Worm (Caenorhabditis elegans) whole organism, L4 larva: ENCODE measurements around the gene C47A4.1.

Experiments
- D1046.2 ChIP-seq: fragments of 200-800 bp; sonication (Bioruptor generic); IDR thresholded peaks from 2 replicates; pipeline ENCODE4 v1.3.6; 2022; ENCODE audit warnings: missing genetic modification characterization, missing compliant biosample characterization
- T20F7.1 ChIP-seq: fragments of 200-800 bp; sonication (Bioruptor generic); optimal IDR thresholded peaks from 2 replicates; lab custom pipeline; 2018; ENCODE audit warnings: mild to moderate bottlenecking, missing genetic modification characterization, missing compliant biosample characterization
- aha-1 ChIP-seq: fragments of 150-350 bp; peaks from one replicate; lab custom pipeline; 2014; ENCODE audit warnings: missing biosample characterization, missing genetic modification characterization
- ceh-20 ChIP-seq: fragments of 200-800 bp; sonication (Bioruptor generic); IDR thresholded peaks from 2 replicates; pipeline ENCODE4 v1.3.6; 2022; ENCODE audit warnings: missing genetic modification reagents, missing genetic modification characterization, missing compliant biosample characterization
- ctbp-1 ChIP-seq: fragments of 200-800 bp; sonication (Bioruptor generic); IDR thresholded peaks from 2 replicates; pipeline ENCODE4 v1.3.6; 2022; ENCODE audit warnings: missing genetic modification reagents, missing genetic modification characterization, missing compliant biosample characterization
- daf-16 ChIP-seq, 3 experiments: sonication (generic microtip); optimal IDR thresholded peaks; 2 replicates each; lab custom pipeline; 2016 to 2017; ENCODE audit warnings: missing genetic modification characterization in 3 of 3, missing genetic modification reagents in 3 of 3, mild to moderate bottlenecking in 2 of 3, missing compliant biosample characterization in 2 of 3, missing biosample characterization in 1 of 3, moderate library complexity in 1 of 3
- daf-8 ChIP-seq: fragments of 200-800 bp; sonication (Bioruptor generic); IDR thresholded peaks from 2 replicates; pipeline ENCODE4 v1.3.6; 2022; ENCODE audit warnings: missing genetic modification characterization, missing compliant biosample characterization
- dmd-8 ChIP-seq: fragments of 200-800 bp; sonication (Bioruptor generic); IDR thresholded peaks from 2 replicates; pipeline ENCODE4 v1.3.6; 2022; ENCODE audit warnings: missing genetic modification characterization, missing compliant biosample characterization
- dmd-9 ChIP-seq: fragments of 200-800 bp; sonication (Bioruptor generic); IDR thresholded peaks from 2 replicates; pipeline ENCODE4 v1.3.6; 2022; ENCODE audit warnings: missing genetic modification reagents, missing genetic modification characterization, missing compliant biosample characterization
- dpl-1 ChIP-seq: fragments of 150-350 bp; optimal IDR thresholded peaks from 2 replicates; lab custom pipeline; 2014; ENCODE audit warnings: missing biosample characterization, missing genetic modification reagents, missing genetic modification characterization
- fos-1 ChIP-seq: fragments of 150-350 bp; optimal IDR thresholded peaks from 2 replicates; lab custom pipeline; 2014; ENCODE audit warnings: missing biosample characterization, missing genetic modification characterization
- gei-8 ChIP-seq: fragments of 200-800 bp; sonication (Bioruptor generic); optimal IDR thresholded peaks from 2 replicates; lab custom pipeline; 2018; ENCODE audit warnings: mild to moderate bottlenecking, missing genetic modification characterization, missing compliant biosample characterization
- hlh-11 ChIP-seq: fragments of 200-800 bp; sonication (Bioruptor generic); optimal IDR thresholded peaks from 2 replicates; lab custom pipeline; 2018; ENCODE audit warnings: mild to moderate bottlenecking, missing genetic modification characterization, missing compliant biosample characterization
- lin-1 ChIP-seq: fragments of 200-800 bp; sonication (Bioruptor generic); IDR thresholded peaks from 2 replicates; pipeline ENCODE4 v1.3.6; 2022; ENCODE audit warnings: missing genetic modification reagents, missing genetic modification characterization, missing compliant biosample characterization
- lin-15B ChIP-seq: fragments of 150-350 bp; sonication (generic microtip); optimal IDR thresholded peaks from 3 replicates; lab custom pipeline; 2014; ENCODE audit warnings: missing biosample characterization, missing genetic modification characterization
- lin-38 ChIP-seq: fragments of 200-800 bp; sonication (Bioruptor generic); IDR thresholded peaks from 2 replicates; pipeline ENCODE4 v1.3.6; 2022; ENCODE audit warnings: missing genetic modification reagents, missing genetic modification characterization, missing compliant biosample characterization
- lin-39 ChIP-seq: fragments of 150-350 bp; optimal IDR thresholded peaks from 2 replicates; lab custom pipeline; 2014; ENCODE audit warnings: missing biosample characterization, missing genetic modification reagents, missing genetic modification characterization
- lir-3 ChIP-seq: sonication (generic microtip); optimal IDR thresholded peaks from 2 replicates; lab custom pipeline; 2016; ENCODE audit warnings: mild to moderate bottlenecking, missing genetic modification characterization, missing compliant biosample characterization
- lsy-2 ChIP-seq, 2 experiments: fragments of 150-350 bp in 1 of 2; sonication (generic microtip) in 1 of 2; optimal IDR thresholded peaks; 2 replicates each; lab custom pipeline; 2014 to 2017; ENCODE audit warnings: missing biosample characterization in 2 of 2, missing genetic modification characterization in 2 of 2
- madf-9 ChIP-seq: fragments of 200-800 bp; sonication (Bioruptor generic); conservative IDR thresholded peaks from 2 replicates; pipeline ENCODE4 v1.3.6; 2022; ENCODE audit warnings: missing genetic modification reagents, missing genetic modification characterization, missing compliant biosample characterization
- mep-1 ChIP-seq: fragments of 150-350 bp; sonication (generic microtip); optimal IDR thresholded peaks from 3 replicates; lab custom pipeline; 2014; ENCODE audit warnings: missing biosample characterization, missing genetic modification characterization
- mes-2 ChIP-seq: sonication (generic microtip); optimal IDR thresholded peaks from 2 replicates; lab custom pipeline; 2016; ENCODE audit warnings: missing genotype, mild to moderate bottlenecking, missing genetic modification characterization, missing compliant biosample characterization; ENCODE audit not compliant: poor library complexity, severe bottlenecking
- mxl-2 ChIP-seq: fragments of 200-800 bp; sonication (Bioruptor generic); conservative IDR thresholded peaks from 2 replicates; pipeline ENCODE4 v1.3.6; 2022; ENCODE audit warnings: missing genetic modification reagents, missing genetic modification characterization, missing compliant biosample characterization
- nhr-102 ChIP-seq: sonication (generic microtip); optimal IDR thresholded peaks from 2 replicates; lab custom pipeline; 2016; ENCODE audit warnings: mild to moderate bottlenecking, missing genetic modification characterization, moderate library complexity, missing compliant biosample characterization
- nhr-11 ChIP-seq: fragments of 150-350 bp; optimal IDR thresholded peaks from 2 replicates; lab custom pipeline; 2014; ENCODE audit warnings: missing biosample characterization, missing genetic modification characterization
- nhr-25 ChIP-seq: sonication (generic microtip); optimal IDR thresholded peaks from 2 replicates; lab custom pipeline; 2017; ENCODE audit warnings: missing genetic modification characterization, mild to moderate bottlenecking, missing compliant biosample characterization, antibody characterized with exemption, moderate library complexity, borderline replicate concordance; ENCODE audit not compliant: insufficient read depth
- nhr-77 ChIP-seq: fragments of 150-350 bp; optimal IDR thresholded peaks from 2 replicates; lab custom pipeline; 2014; ENCODE audit warnings: missing biosample characterization, missing genetic modification characterization
- pqm-1 ChIP-seq: sonication (generic microtip); optimal IDR thresholded peaks from 2 replicates; lab custom pipeline; 2017; ENCODE audit warnings: missing biosample characterization, missing genetic modification characterization
- rbr-2 ChIP-seq: sonication (generic microtip); optimal IDR thresholded peaks from 2 replicates; lab custom pipeline; 2016; ENCODE audit warnings: missing genotype, missing genetic modification characterization, missing compliant biosample characterization
- tag-97 ChIP-seq: fragments of 200-800 bp; sonication (Bioruptor generic); IDR thresholded peaks from 2 replicates; pipeline ENCODE4 v1.3.6; 2022; ENCODE audit warnings: missing genetic modification characterization, missing compliant biosample characterization
- tra-1 ChIP-seq: fragments of 200-800 bp; sonication (Bioruptor generic); IDR thresholded peaks from 2 replicates; pipeline ENCODE4 v1.3.6; 2022; ENCODE audit warnings: missing genetic modification reagents, missing genetic modification characterization, missing compliant biosample characterization
- unc-62 ChIP-seq, 3 experiments: fragments of 150-350 bp in 1 of 3; sonication (generic microtip); optimal IDR thresholded peaks in 2 of 3; peaks in 1 of 3; 1 replicate in 1 of 3; 2 replicates in 2 of 3; lab custom pipeline; 2014 to 2017; ENCODE audit warnings: missing biosample characterization in 3 of 3, missing genetic modification characterization in 3 of 3, missing genetic modification reagents in 3 of 3, missing genotype in 1 of 3
- vab-7 ChIP-seq: fragments of 200-800 bp; sonication (Bioruptor generic); IDR thresholded peaks from 2 replicates; pipeline ENCODE4 v1.3.6; 2022; ENCODE audit warnings: missing genetic modification reagents, missing genetic modification characterization, missing compliant biosample characterization
- zag-1 ChIP-seq: fragments of 150-350 bp; optimal IDR thresholded peaks from 2 replicates; lab custom pipeline; 2014; ENCODE audit warnings: missing biosample characterization, missing genetic modification characterization
- zip-11 ChIP-seq: fragments of 200-800 bp; sonication (Bioruptor generic); IDR thresholded peaks from 2 replicates; pipeline ENCODE4 v1.3.6; 2022; ENCODE audit warnings: missing genetic modification characterization, missing compliant biosample characterization

Gene C47A4.1

ce11 chrIV:13701472-13701871, 14.7 kb downstream of the C47A4.1 start (continued):
- TF ChIP-seq daf-16 (GFP tag; optimal IDR thresholded peaks at IDR 0.05; lab: Kevin White, UChicago) (peak in 1 of 2 experiments; percentile 58), daf-16 (tag; optimal IDR thresholded peaks at IDR 0.05; lab: Kevin White, UChicago) (peak; percentile 23), mes-2 (peak; percentile 34), D1046.2 (no peak), dmd-9 (no peak), nhr-102 (tag; lab: Kevin White, UChicago) (no peak), tag-97 (no peak), mxl-2 (GFP tag; lab: Robert Waterston, UW) (no peak), hlh-11 (no peak), daf-8 (no peak), nhr-25 (no peak), T20F7.1 (GFP tag; lab: Kevin White, UChicago) (no peak), madf-9 (GFP tag; lab: Robert Waterston, UW) (0 out of 2 replicates have a peak, but pooled peaks have one; percentile 49), ctbp-1 (GFP tag; lab: Robert Waterston, UW) (no peak)

- TF ChIP-seq aha-1 (tag; lab: Kevin White, UChicago): peak; percentile 50
- TF ChIP-seq lin-1 (GFP tag; lab: Robert Waterston, UW): no peak
- peak; percentile 16 for TF ChIP-seq mep-1 (tag; lab: Kevin White, UChicago)
These were observed 15.3 kb downstream of the C47A4.1 start for ce11 chrIV:13700847-13701246.

ce11 chrIV:13699384-13699788, 16.8 kb downstream of the C47A4.1 start:
- peak; percentile 94 for TF ChIP-seq ceh-20
- peak; percentile 48; the same call in 1 of the 2 replicates for TF ChIP-seq tra-1 (GFP tag; lab: Robert Waterston, UW)
- no peak for TF ChIP-seq lin-15B (tag; lab: Kevin White, UChicago)
- TF ChIP-seq mep-1 (tag; lab: Kevin White, UChicago): peak; percentile 20
- peak; percentile 18 for TF ChIP-seq hlh-11
- TF ChIP-seq zip-11 (GFP tag; lab: Robert Waterston, UW): no peak
- no peak for TF ChIP-seq lin-38
- TF ChIP-seq dpl-1 (GFP tag; lab: Kevin White, UChicago): no peak
- TF ChIP-seq unc-62 (GFP tag; optimal IDR thresholded peaks at IDR 0.05 in 1 of 2; lab: Kevin White, UChicago): peak in 1 of 2 experiments; percentile 97
- peak; percentile 1 for TF ChIP-seq unc-62 (tag; optimal IDR thresholded peaks at IDR 0.05; lab: Kevin White, UChicago)
- peak in 1 of 2 experiments; percentile 44 for TF ChIP-seq daf-16 (GFP tag; optimal IDR thresholded peaks at IDR 0.05; lab: Kevin White, UChicago)
- TF ChIP-seq daf-16 (tag; optimal IDR thresholded peaks at IDR 0.05; lab: Kevin White, UChicago): no peak
- TF ChIP-seq lin-39: peak; percentile 72
- 0 out of 2 replicates have a peak, but pooled peaks have one; percentile 13 for TF ChIP-seq vab-7
- TF ChIP-seq zag-1 (tag; lab: Kevin White, UChicago): no peak
- peak in 1 of 2 experiments; percentile 21 for TF ChIP-seq lsy-2 (tag; optimal IDR thresholded peaks at IDR 0.05; lab: Kevin White, UChicago)
- peak; percentile 56 for TF ChIP-seq nhr-11 (tag; lab: Kevin White, UChicago)
- TF ChIP-seq rbr-2 (tag; lab: Kevin White, UChicago): peak; percentile 2
- TF ChIP-seq, all 104 proteins: peak for 11

DNA sequence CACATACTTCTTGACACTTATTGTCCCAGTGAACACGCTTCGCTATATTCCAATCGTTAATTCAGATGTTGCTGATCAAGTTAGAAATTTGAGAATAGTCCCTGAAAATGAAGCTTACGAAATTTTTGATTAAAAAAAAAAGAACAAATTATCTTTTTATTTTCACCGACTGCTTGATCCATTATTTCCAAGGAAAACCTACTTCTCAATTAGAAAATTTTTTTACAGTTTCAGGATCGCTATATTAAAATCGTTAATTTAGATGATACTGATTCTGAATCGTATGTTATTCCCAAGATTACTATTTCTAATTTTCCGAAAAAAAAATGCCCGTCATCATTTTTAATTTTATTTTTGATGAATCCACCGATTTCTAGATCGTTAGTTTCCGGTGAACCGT, 17.6 kb downstream of the C47A4.1 start, which contains the start of gene T23G4.127:
Gene T23G4.127, minus strand, starts transcription at position 101 of the 400 bp plus-strand sequence.
- TF ChIP-seq lin-38 (no peak), fos-1 (tag; lab: Kevin White, UChicago) (no peak), nhr-102 (tag; lab: Kevin White, UChicago) (no peak), lir-3 (tag; lab: Kevin White, UChicago) (no peak), pqm-1 (tag; lab: Kevin White, UChicago) (no peak), nhr-77 (tag; lab: Kevin White, UChicago) (no peak), gei-8 (GFP tag; lab: Kevin White, UChicago) (no peak), dmd-8 (GFP tag; lab: Robert Waterston, UW) (no peak), mes-2 (no peak), nhr-25 (no peak), T20F7.1 (GFP tag; lab: Kevin White, UChicago) (no peak)
